Fruit fly (Drosophila melanogaster) whole organism, embryonic: ENCODE results near the gene Doc2.

ENCODE experiments used
- Antp ChIP-seq: fragments of 200-800 bp; sonication (Bioruptor generic); optimal IDR thresholded peaks from 3 replicates; lab custom pipeline; 2016; ENCODE audit warnings: missing biosample characterization, missing genetic modification characterization
- Atf3 ChIP-seq: fragments of 200-800 bp; sonication (Bioruptor generic); optimal IDR thresholded peaks from 3 replicates; lab custom pipeline; 2016; ENCODE audit warnings: missing biosample characterization, missing genetic modification characterization
- CG10209 ChIP-seq: fragments of 200-800 bp; sonication (Bioruptor generic); optimal IDR thresholded peaks from 3 replicates; lab custom pipeline; 2017; ENCODE audit warnings: missing biosample characterization, mild to moderate bottlenecking, missing genetic modification characterization, missing genetic modification reagents
- CG11398 ChIP-seq: fragments of 200-800 bp; sonication (Bioruptor generic); optimal IDR thresholded peaks from 2 replicates; lab custom pipeline; 2016; ENCODE audit warnings: missing biosample characterization, missing genetic modification characterization
- CG11456 ChIP-seq: fragments of 200-800 bp; sonication (Bioruptor generic); IDR thresholded peaks from 3 replicates; pipeline ENCODE4 v1.3.6; 2022; ENCODE audit warnings: missing biosample characterization, missing genetic modification characterization
- CG12391 ChIP-seq: fragments of 200-800 bp; sonication (Bioruptor generic); optimal IDR thresholded peaks from 3 replicates; lab custom pipeline; 2018; ENCODE audit warnings: missing biosample characterization, mild to moderate bottlenecking, missing genetic modification characterization, moderate library complexity
- CG12659 ChIP-seq: fragments of 200-800 bp; sonication (Bioruptor generic); optimal IDR thresholded peaks from 3 replicates; lab custom pipeline; 2017; ENCODE audit warnings: mild to moderate bottlenecking, missing biosample characterization, missing genetic modification reagents, missing genetic modification characterization
- CG12744 ChIP-seq: fragments of 200-800 bp; sonication (Bioruptor generic); optimal IDR thresholded peaks from 2 replicates; lab custom pipeline; 2016; ENCODE audit warnings: missing biosample characterization, missing genetic modification characterization
- CG16813 ChIP-seq: fragments of 200-800 bp; sonication (Bioruptor generic); IDR thresholded peaks from 3 replicates; pipeline ENCODE4 v1.3.6; 2022; ENCODE audit warnings: missing biosample characterization, missing genetic modification characterization; ENCODE audit not compliant: partially characterized antibody
- CG17912 ChIP-seq: fragments of 200-800 bp; sonication (Bioruptor generic); optimal IDR thresholded peaks from 2 replicates; lab custom pipeline; 2018; ENCODE audit warnings: missing biosample characterization, mild to moderate bottlenecking, missing genetic modification characterization
- CG1792 ChIP-seq: fragments of 200-800 bp; sonication (Bioruptor generic); optimal IDR thresholded peaks from 2 replicates; lab custom pipeline; 2016; ENCODE audit warnings: missing biosample characterization, missing genetic modification characterization
- CG18262 ChIP-seq: fragments of 200-800 bp; optimal IDR thresholded peaks from 3 replicates; lab custom pipeline; 2019; ENCODE audit warnings: missing biosample characterization, mild to moderate bottlenecking, missing genetic modification characterization, moderate library complexity
- CG18599 ChIP-seq: fragments of 200-800 bp; sonication (Bioruptor generic); optimal IDR thresholded peaks from 3 replicates; lab custom pipeline; 2017; ENCODE audit warnings: missing biosample characterization, missing genetic modification characterization, mild to moderate bottlenecking, moderate library complexity, missing genetic modification reagents
- CG32767 ChIP-seq: fragments of 200-800 bp; sonication (Bioruptor generic); IDR thresholded peaks from 2 replicates; pipeline ENCODE4 v1.3.6; 2022; ENCODE audit warnings: missing biosample characterization, missing genetic modification characterization
- CG33557 ChIP-seq: fragments of 200-800 bp; sonication (Bioruptor generic); optimal IDR thresholded peaks from 2 replicates; lab custom pipeline; 2019; ENCODE audit warnings: missing biosample characterization, mild to moderate bottlenecking, missing genetic modification characterization, moderate library complexity
- CG42726 ChIP-seq: fragments of 200-800 bp; sonication (Bioruptor generic); IDR thresholded peaks from 2 replicates; pipeline ENCODE4 v1.3.6; 2022; ENCODE audit warnings: missing biosample characterization, missing genetic modification characterization; ENCODE audit not compliant: partially characterized antibody
- CG6272 ChIP-seq: fragments of 200-800 bp; sonication (Bioruptor generic); IDR thresholded peaks from 2 replicates; pipeline ENCODE4 v1.3.6; 2022; ENCODE audit warnings: missing biosample characterization, missing genetic modification characterization
- CG6765 ChIP-seq: fragments of 200-800 bp; sonication (Bioruptor generic); optimal IDR thresholded peaks from 3 replicates; lab custom pipeline; 2017; ENCODE audit warnings: missing biosample characterization, mild to moderate bottlenecking, missing genetic modification characterization
- CG7372 ChIP-seq: fragments of 200-800 bp; sonication (Bioruptor generic); IDR thresholded peaks from 2 replicates; pipeline ENCODE4 v1.3.6; 2022; ENCODE audit warnings: missing biosample characterization, missing genetic modification characterization
- CG7745 ChIP-seq: fragments of 200-800 bp; sonication (Bioruptor generic); optimal IDR thresholded peaks from 2 replicates; lab custom pipeline; 2018; ENCODE audit warnings: missing biosample characterization, mild to moderate bottlenecking, missing genetic modification characterization, moderate library complexity
- CG7786 ChIP-seq: fragments of 200-800 bp; sonication (Bioruptor generic); optimal IDR thresholded peaks from 2 replicates; lab custom pipeline; 2016; ENCODE audit warnings: missing biosample characterization, missing genetic modification characterization
- CG7987 ChIP-seq: fragments of 200-800 bp; sonication (Bioruptor generic); optimal IDR thresholded peaks from 2 replicates; lab custom pipeline; 2018; ENCODE audit warnings: missing biosample characterization, mild to moderate bottlenecking, missing genetic modification characterization, moderate library complexity
- CG8478 ChIP-seq: fragments of >200 bp; optimal IDR thresholded peaks from 2 replicates; lab custom pipeline; 2018
- CG8765 ChIP-seq: fragments of 200-800 bp; sonication (Bioruptor generic); IDR thresholded peaks from 2 replicates; pipeline ENCODE4 v1.3.6; 2022; ENCODE audit warnings: missing biosample characterization, missing genetic modification characterization
- CTCF ChIP-seq: fragments of 200-800 bp; sonication (Bioruptor generic); optimal IDR thresholded peaks from 2 replicates; lab custom pipeline; 2017; ENCODE audit warnings: missing biosample characterization, mild to moderate bottlenecking, missing genetic modification characterization, moderate library complexity
- Eip74EF ChIP-seq, 2 experiments: fragments of 200-800 bp in 1 of 2; fragments of >200 bp in 1 of 2; sonication (Bioruptor generic) in 1 of 2; optimal IDR thresholded peaks; 2 replicates each; lab custom pipeline; 2017 to 2019; ENCODE audit warnings: missing biosample characterization in 2 of 2, missing genetic modification characterization in 2 of 2, mild to moderate bottlenecking in 1 of 2, moderate library complexity in 1 of 2
- GATAe ChIP-seq: fragments of 200-800 bp; sonication (Bioruptor generic); conservative IDR thresholded peaks from 2 replicates; pipeline ENCODE4 v1.3.6; 2022; ENCODE audit warnings: missing biosample characterization, missing genetic modification characterization
- H15 ChIP-seq: fragments of 200-800 bp; sonication (Bioruptor generic); IDR thresholded peaks from 3 replicates; pipeline ENCODE4 v1.3.6; 2022; ENCODE audit warnings: missing biosample characterization, missing genetic modification characterization
- HLH3B ChIP-seq: fragments of 200-800 bp; sonication (Bioruptor generic); IDR thresholded peaks from 2 replicates; pipeline ENCODE4 v1.3.6; 2022; ENCODE audit warnings: missing biosample characterization, missing genetic modification characterization
- HLH54F ChIP-seq: fragments of 200-800 bp; sonication (Bioruptor generic); optimal IDR thresholded peaks from 3 replicates; lab custom pipeline; 2016; ENCODE audit warnings: missing biosample characterization, missing genetic modification characterization
- Hey ChIP-seq: fragments of 200-800 bp; sonication (Bioruptor generic); optimal IDR thresholded peaks from 3 replicates; lab custom pipeline; 2018; ENCODE audit warnings: missing biosample characterization, mild to moderate bottlenecking, missing genetic modification characterization
- HmgD ChIP-seq: fragments of 200-800 bp; sonication (Bioruptor generic); optimal IDR thresholded peaks from 3 replicates; lab custom pipeline; 2016; ENCODE audit warnings: missing biosample characterization, missing genetic modification characterization
- Hr51 ChIP-seq, 2 experiments: fragments of 200-800 bp; sonication (Bioruptor generic); optimal IDR thresholded peaks; 2 replicates in 1 of 2; 3 replicates in 1 of 2; lab custom pipeline; 2016 to 2018; ENCODE audit warnings: missing biosample characterization in 2 of 2, missing genetic modification characterization in 2 of 2, mild to moderate bottlenecking in 1 of 2, moderate library complexity in 1 of 2
- Hsf ChIP-seq: fragments of 200-800 bp; sonication (Bioruptor generic); optimal IDR thresholded peaks from 3 replicates; lab custom pipeline; 2016; ENCODE audit warnings: missing biosample characterization, missing genetic modification characterization
- NfI ChIP-seq: fragments of 200-800 bp; sonication (Bioruptor generic); optimal IDR thresholded peaks from 3 replicates; lab custom pipeline; 2018; ENCODE audit warnings: missing biosample characterization, mild to moderate bottlenecking, missing genetic modification characterization, moderate library complexity
- aop ChIP-seq: fragments of 200-800 bp; sonication (Bioruptor generic); IDR thresholded peaks from 2 replicates; pipeline ENCODE4 v1.3.6; 2022; ENCODE audit warnings: missing biosample characterization, missing genetic modification characterization
- cato ChIP-seq: fragments of 200-800 bp; sonication (Bioruptor generic); optimal IDR thresholded peaks from 2 replicates; lab custom pipeline; 2016; ENCODE audit warnings: missing biosample characterization, missing genetic modification characterization, borderline replicate concordance
- cg ChIP-seq: fragments of 200-800 bp; sonication (Bioruptor generic); optimal IDR thresholded peaks from 3 replicates; lab custom pipeline; 2019; ENCODE audit warnings: missing biosample characterization, mild to moderate bottlenecking, missing genetic modification characterization, moderate library complexity
- corto ChIP-seq: fragments of 200-800 bp; sonication (Bioruptor generic); optimal IDR thresholded peaks from 2 replicates; lab custom pipeline; 2016; ENCODE audit warnings: missing biosample characterization, mild to moderate bottlenecking, missing genetic modification characterization, moderate library complexity
- da ChIP-seq: fragments of 200-800 bp; sonication (Bioruptor generic); optimal IDR thresholded peaks from 2 replicates; lab custom pipeline; 2016; ENCODE audit warnings: missing biosample characterization, missing genetic modification characterization
- esg ChIP-seq: fragments of 200-800 bp; sonication (Bioruptor generic); conservative IDR thresholded peaks from 2 replicates; pipeline ENCODE4 v1.3.6; 2022; ENCODE audit warnings: missing biosample characterization, missing genetic modification characterization
- fd102C ChIP-seq: fragments of 200-800 bp; sonication (Bioruptor generic); optimal IDR thresholded peaks from 2 replicates; lab custom pipeline; 2018; ENCODE audit warnings: missing biosample characterization, mild to moderate bottlenecking, missing genetic modification characterization, moderate library complexity
- gcm ChIP-seq: fragments of 200-800 bp; sonication (Bioruptor generic); optimal IDR thresholded peaks from 2 replicates; lab custom pipeline; 2019; ENCODE audit warnings: missing biosample characterization, mild to moderate bottlenecking, missing genetic modification characterization, moderate library complexity
- ham ChIP-seq: fragments of 200-800 bp; sonication (Bioruptor generic); IDR thresholded peaks from 2 replicates; pipeline ENCODE4 v1.3.6; 2022; ENCODE audit warnings: missing biosample characterization, missing genetic modification characterization
- jing ChIP-seq: fragments of 200-800 bp; sonication (Bioruptor generic); optimal IDR thresholded peaks from 2 replicates; lab custom pipeline; 2018; ENCODE audit warnings: missing biosample characterization, mild to moderate bottlenecking, missing genetic modification characterization
- p53 ChIP-seq: fragments of 200-800 bp; sonication (Bioruptor generic); optimal IDR thresholded peaks from 2 replicates; lab custom pipeline; 2016; ENCODE audit warnings: missing biosample characterization, missing genetic modification characterization
- sim ChIP-seq: fragments of 200-800 bp; sonication (Bioruptor generic); IDR thresholded peaks from 2 replicates; pipeline ENCODE4 v1.3.6; 2022; ENCODE audit warnings: missing biosample characterization, missing genetic modification characterization
- sug ChIP-seq: fragments of 200-800 bp; optimal IDR thresholded peaks from 2 replicates; lab custom pipeline; 2019; ENCODE audit warnings: missing biosample characterization, mild to moderate bottlenecking, missing genetic modification characterization, moderate library complexity
- tio ChIP-seq: fragments of 200-800 bp; sonication (Bioruptor generic); optimal IDR thresholded peaks from 2 replicates; lab custom pipeline; 2017; ENCODE audit warnings: missing biosample characterization, missing genetic modification characterization, inconsistent platforms
- vfl ChIP-seq: fragments of 200-800 bp; sonication (Bioruptor generic); optimal IDR thresholded peaks from 2 replicates; lab custom pipeline; 2016; ENCODE audit warnings: missing biosample characterization, missing genetic modification characterization
- wdn ChIP-seq: fragments of 200-800 bp; sonication (Bioruptor generic); IDR thresholded peaks from 2 replicates; pipeline ENCODE4 v1.3.6; 2022; ENCODE audit warnings: missing biosample characterization, missing genetic modification characterization

The Doc2 gene

DNA sequence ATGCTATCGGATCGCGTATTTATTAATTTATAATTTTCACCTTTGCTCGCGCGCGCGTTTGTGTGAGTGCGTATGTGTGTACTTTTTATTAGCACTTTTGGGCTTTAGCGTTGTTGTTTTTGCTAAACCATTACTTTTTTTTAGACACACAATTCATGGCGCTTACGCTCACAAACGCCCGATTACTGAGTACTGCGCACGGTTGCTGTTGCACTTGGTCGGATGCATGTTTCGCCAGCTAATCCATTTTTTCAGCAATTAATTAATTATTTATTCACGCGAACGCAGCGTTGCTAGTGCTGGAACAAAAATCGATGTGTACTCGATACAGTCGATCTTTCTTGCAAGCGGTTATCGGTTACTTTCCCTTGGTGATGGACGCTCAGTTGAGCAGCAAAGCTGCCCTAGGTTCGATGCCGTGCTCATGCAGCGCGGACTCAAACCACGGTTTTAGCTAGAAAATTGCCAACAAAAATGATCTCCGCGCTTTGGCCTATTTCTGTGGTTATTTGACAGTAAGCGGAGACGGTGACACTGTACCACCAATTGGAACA is 21.3 kb downstream of the Doc2 start, which contains the start of the genes smg and CG5087 (continued):
- peak; percentile 85; the same call in 1 of the 2 replicates for TF ChIP-seq CG42726 (GFP tag; lab: Robert Waterston, UW)
- TF ChIP-seq Hr51 (GFP tag; optimal IDR thresholded peaks at IDR 0.05; lab: Kevin White, UChicago): peak in 1 of 2 experiments; percentile 8
- TF ChIP-seq sim: no peak
- peak; percentile 56 for TF ChIP-seq Antp (GFP tag; lab: Kevin White, UChicago)
- no peak for TF ChIP-seq Atf3 (GFP tag; lab: Kevin White, UChicago)
- TF ChIP-seq CG1792 (GFP tag; lab: Kevin White, UChicago): peak; percentile 9
- no peak for TF ChIP-seq CG7372 (GFP tag; lab: Robert Waterston, UW)
- no peak for TF ChIP-seq aop (GFP tag; lab: Robert Waterston, UW)
- TF ChIP-seq cg (GFP tag; lab: Kevin White, UChicago): peak; percentile 74
- TF ChIP-seq H15 (GFP tag; lab: Robert Waterston, UW): no peak
- TF ChIP-seq CG18599 (GFP tag; lab: Kevin White, UChicago): no peak
- TF ChIP-seq CG12659 (GFP tag; lab: Kevin White, UChicago): peak; percentile 89
- no peak for TF ChIP-seq tio (GFP tag; lab: Kevin White, UChicago)
- peak; percentile 8 for TF ChIP-seq CG7786
- TF ChIP-seq gcm (GFP tag; lab: Kevin White, UChicago): no peak
- peak; percentile 39 for TF ChIP-seq corto (GFP tag; lab: Kevin White, UChicago)
- no peak for TF ChIP-seq vfl
- peak; percentile 16 for TF ChIP-seq da (GFP tag; lab: Kevin White, UChicago)
- no peak for TF ChIP-seq esg (GFP tag; lab: Robert Waterston, UW)
- TF ChIP-seq Eip74EF (GFP tag; optimal IDR thresholded peaks at IDR 0.05; lab: Kevin White, UChicago): peak in 1 of 2 experiments; percentile 50
- no peak for TF ChIP-seq HLH3B
- TF ChIP-seq cato (GFP tag; lab: Kevin White, UChicago): no peak
- TF ChIP-seq wdn (GFP tag; lab: Robert Waterston, UW): peak; percentile 31; the same call in 1 of the 2 replicates
- TF ChIP-seq CTCF (GFP tag; lab: Kevin White, UChicago): peak; percentile 71
- no peak for TF ChIP-seq CG6272
- TF ChIP-seq CG8765 (GFP tag; lab: Robert Waterston, UW): no peak
- TF ChIP-seq CG7745 (tag; lab: Kevin White, UChicago): peak; percentile 79
- peak; percentile 66 for TF ChIP-seq p53 (GFP tag; lab: Kevin White, UChicago)
- TF ChIP-seq HLH54F (GFP tag; lab: Kevin White, UChicago): peak; percentile 61
- peak; percentile 56 for TF ChIP-seq CG7987
- no peak for TF ChIP-seq CG10209 (GFP tag; lab: Kevin White, UChicago)
- no peak for TF ChIP-seq CG6765 (GFP tag; lab: Kevin White, UChicago)
- peak; percentile 58 for TF ChIP-seq CG17912 (GFP tag; lab: Kevin White, UChicago)
- peak; percentile 19 for TF ChIP-seq Hsf (GFP tag; lab: Kevin White, UChicago)
- TF ChIP-seq Hey (tag; lab: Kevin White, UChicago): no peak
- TF ChIP-seq CG11398: peak; percentile 56
- peak; percentile 50 for TF ChIP-seq sug (tag; lab: Kevin White, UChicago)
- peak; percentile 35 for TF ChIP-seq CG8478 (lab: Kevin White, UChicago)
- peak; percentile 88 for TF ChIP-seq HmgD
- TF ChIP-seq CG18262 (tag; lab: Kevin White, UChicago): peak; percentile 25
- TF ChIP-seq fd102C (GFP tag; lab: Kevin White, UChicago): no peak
- no peak for TF ChIP-seq CG12744
- TF ChIP-seq GATAe (GFP tag; lab: Robert Waterston, UW): no peak
- no peak for TF ChIP-seq ham (GFP tag; lab: Robert Waterston, UW)
- no peak for TF ChIP-seq jing (GFP tag; lab: Kevin White, UChicago)
- no peak for TF ChIP-seq CG32767 (GFP tag; lab: Robert Waterston, UW)
- TF ChIP-seq CG11456: peak; percentile 50; the same call in 1 of the 3 replicates
- peak; percentile 14 for TF ChIP-seq NfI (GFP tag; lab: Kevin White, UChicago)
- TF ChIP-seq CG33557: peak; percentile 1
- peak; percentile 56 for TF ChIP-seq CG12391 (tag; lab: Kevin White, UChicago)
- TF ChIP-seq CG16813: peak; percentile 63
